Fruit fly (Drosophila melanogaster) S2 (cell line): ENCODE measurements around the gene Ugt37D1.

Source experiments
- CG8478 ChIP-seq: fragments of >200 bp; optimal IDR thresholded peaks from 2 replicates; lab custom pipeline; 2018
- CTCF ChIP-seq, 2 experiments: fragments of >200 bp; optimal IDR thresholded peaks; 2 replicates each; lab custom pipeline; 2018

- TF ChIP-seq CTCF (optimal IDR thresholded peaks at IDR 0.05; lab: Kevin White, UChicago) (no peak), CG8478 (lab: Kevin White, UChicago) (no peak)
Observed at dm6 chr2L:16817421-16818101, 18.7 kb downstream of the Ugt37D1 start.
